Worm (Caenorhabditis elegans): ENCODE measurements around the gene alh-8.

Gene alh-8

ce11 chrII:11726470-11727106, 2.3 kb upstream of the alh-8 start, which contains the start of gene F13D12.5 (continued):
- TF ChIP-seq tra-1 (GFP tag; IDR thresholded peaks at IDR 0.05) (0 out of 2 replicates have a peak, but pooled peaks have one; percentile 11), ceh-20 (GFP tag; IDR thresholded peaks at IDR 0.05) (no peak), unc-130 (GFP tag; optimal IDR thresholded peaks at IDR 0.05) (peak; percentile 46), gei-8 (GFP tag; optimal IDR thresholded peaks at IDR 0.05) (no peak), jun-1 (tag; optimal IDR thresholded peaks at IDR 0.05) (no peak)

- TF ChIP-seq mes-2 (tag; optimal IDR thresholded peaks at IDR 0.05; ENCODE audit: poor library complexity, severe bottlenecking) (no peak), aha-1 (tag) (peak; percentile 91)
Measured at ce11 chrII:11727438-11727837, 1.4 kb upstream of the alh-8 start.

- no peak for TF ChIP-seq ama-1 (optimal IDR thresholded peaks at IDR 0.05)
- TF ChIP-seq ctbp-1 (GFP tag; IDR thresholded peaks at IDR 0.05) = no peak
- TF ChIP-seq Y48G9A.11 (GFP tag; IDR thresholded peaks at IDR 0.05) = no peak
- TF ChIP-seq daf-12 (tag; optimal IDR thresholded peaks at IDR 0.05) = no peak
- no peak for TF ChIP-seq egl-27 (tag; optimal IDR thresholded peaks at IDR 0.05)
- no peak for TF ChIP-seq dpl-1 (GFP tag; optimal IDR thresholded peaks at IDR 0.05)
- no peak for TF ChIP-seq nhr-76 (tag; optimal IDR thresholded peaks at IDR 0.05)
- peak; percentile 96 for TF ChIP-seq aha-1 (tag)
- TF ChIP-seq ztf-7 (tag; optimal IDR thresholded peaks at IDR 0.05) = no peak
- no peak for TF ChIP-seq mep-1 (tag; optimal IDR thresholded peaks at IDR 0.05)
- no peak for TF ChIP-seq F44E2.7 (GFP tag; IDR thresholded peaks at IDR 0.05)
- no peak for TF ChIP-seq hlh-11 (tag; optimal IDR thresholded peaks at IDR 0.05)
- TF ChIP-seq dve-1 (tag; optimal IDR thresholded peaks at IDR 0.05; ENCODE audit: insufficient read depth) = no peak
- TF ChIP-seq Y5F2A.4 (GFP tag; optimal IDR thresholded peaks at IDR 0.05) = no peak
- no peak for TF ChIP-seq lin-29 (GFP tag; IDR thresholded peaks at IDR 0.05)
- no peak for TF ChIP-seq dmd-8 (GFP tag; IDR thresholded peaks at IDR 0.05)
- TF ChIP-seq set-16 (GFP tag; IDR thresholded peaks at IDR 0.05) = peak; percentile 94
- no peak for TF ChIP-seq zag-1 (tag; optimal IDR thresholded peaks at IDR 0.05)
- TF ChIP-seq unc-62 (GFP tag; optimal IDR thresholded peaks at IDR 0.05 in 1 of 2) = peak in 1 of 2 experiments; percentile 69
- no peak for TF ChIP-seq unc-62 (tag; optimal IDR thresholded peaks at IDR 0.05)
- no peak for TF ChIP-seq ceh-20 (GFP tag; IDR thresholded peaks at IDR 0.05)
- TF ChIP-seq rbr-2 (tag; optimal IDR thresholded peaks at IDR 0.05) = no peak
- no peak for TF ChIP-seq nhr-102 (tag; optimal IDR thresholded peaks at IDR 0.05)
- no peak for TF ChIP-seq ces-1 (GFP tag; optimal IDR thresholded peaks at IDR 0.05)
- 0 out of 2 replicates have a peak, but pooled peaks have one; percentile 33 for TF ChIP-seq D1046.2 (GFP tag; IDR thresholded peaks at IDR 0.05)
- TF ChIP-seq jun-1 (tag; optimal IDR thresholded peaks at IDR 0.05) = no peak
- no peak for TF ChIP-seq R02D3.7 (tag; optimal IDR thresholded peaks at IDR 0.05)
- TF ChIP-seq attf-4 (tag; optimal IDR thresholded peaks at IDR 0.05) = no peak
- no peak for TF ChIP-seq ztf-11 (tag; optimal IDR thresholded peaks at IDR 0.05)
- no peak for TF ChIP-seq gei-8 (GFP tag; optimal IDR thresholded peaks at IDR 0.05)
- TF ChIP-seq vab-7 (GFP tag; IDR thresholded peaks at IDR 0.05) = no peak
- TF ChIP-seq T26A8.4 (GFP tag; IDR thresholded peaks at IDR 0.05) = no peak
Measured at ce11 chrII:11729757-11730535, 1.1 kb downstream of the alh-8 start.

- TF ChIP-seq ctbp-1 (GFP tag; IDR thresholded peaks at IDR 0.05) (no peak), ceh-20 (GFP tag; IDR thresholded peaks at IDR 0.05) (no peak), zag-1 (tag; optimal IDR thresholded peaks at IDR 0.05) (no peak), nhr-41 (GFP tag; IDR thresholded peaks at IDR 0.05) (no peak), ztf-7 (tag; optimal IDR thresholded peaks at IDR 0.05) (no peak), F49E8.2 (tag; optimal IDR thresholded peaks at IDR 0.05; ENCODE audit: borderline replicate concordance) (no peak), nhr-102 (tag; optimal IDR thresholded peaks at IDR 0.05) (peak; percentile 67), mdl-1 (tag; optimal IDR thresholded peaks at IDR 0.05) (no peak), cey-2 (tag; optimal IDR thresholded peaks at IDR 0.05; ENCODE audit: borderline replicate concordance, insufficient read depth) (no peak), unc-39 (tag; optimal IDR thresholded peaks at IDR 0.05) (no peak), nhr-11 (tag; optimal IDR thresholded peaks at IDR 0.05) (no peak), nhr-28 (tag; optimal IDR thresholded peaks at IDR 0.05) (no peak), daf-16 (GFP tag; optimal IDR thresholded peaks at IDR 0.05) (no peak), daf-16 (tag; optimal IDR thresholded peaks at IDR 0.05) (peak; percentile 35), unc-62 (GFP tag; optimal IDR thresholded peaks at IDR 0.05 in 1 of 2) (no peak), unc-62 (tag; optimal IDR thresholded peaks at IDR 0.05) (no peak), egl-27 (tag; optimal IDR thresholded peaks at IDR 0.05) (no peak), T20F7.1 (GFP tag; optimal IDR thresholded peaks at IDR 0.05) (peak; percentile 2)
Measured at ce11 chrII:11731174-11731724, 2.4 kb downstream of the alh-8 start.

All from whole organism, L4 larva.